ENCODE assay signal across 5 worm cellular contexts in the genomic region with DNA sequence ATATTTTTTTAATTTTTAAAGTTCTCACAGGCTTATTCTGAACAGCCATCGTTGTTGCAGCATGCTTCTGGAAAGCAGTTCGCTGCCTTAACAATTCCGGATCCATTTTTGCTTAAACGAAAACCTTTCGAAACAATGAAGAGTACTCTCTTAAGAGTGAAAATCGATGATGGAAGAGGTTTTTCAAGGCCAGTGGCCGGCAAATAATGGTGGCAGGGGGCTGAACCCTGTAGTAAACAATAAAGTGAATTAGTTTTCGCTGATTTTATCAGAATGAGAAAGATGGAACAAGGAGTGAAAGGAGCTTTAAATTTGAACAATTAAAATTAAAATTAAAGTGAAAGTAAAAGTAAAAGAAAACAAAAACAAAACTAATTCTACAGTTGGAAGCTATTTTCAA.
TF ChIP-seq lines count a peak whose summit lies in the region.

A gene (minus strand): TSS at position 111 of the 400 bp plus-strand sequence.

TF ChIP-seq in whole organism, L1 larva, 84 proteins besides CTCF, POLR2A, EP300 and RAD21 (continued from another document and continues in another):
- TF ChIP-seq snpc-4 (tag; optimal IDR thresholded peaks at IDR 0.05; lab: Kevin White, UChicago) (no peak), nhr-71 (tag; optimal IDR thresholded peaks at IDR 0.05; lab: Kevin White, UChicago) (peak; percentile 25), dpl-1 (GFP tag; optimal IDR thresholded peaks at IDR 0.05; lab: Kevin White, UChicago) (peak in 1 of 3 experiments; percentile 24), nhr-237 (tag; optimal IDR thresholded peaks at IDR 0.05; lab: Kevin White, UChicago) (no peak), lin-35 (GFP tag; optimal IDR thresholded peaks at IDR 0.05; lab: Kevin White, UChicago) (peak; percentile 3 to 28), lin-15B (tag; optimal IDR thresholded peaks at IDR 0.05; lab: Kevin White, UChicago) (no peak), blmp-1 (tag; optimal IDR thresholded peaks at IDR 0.05; lab: Kevin White, UChicago) (peak; percentile 91), ceh-90 (tag; optimal IDR thresholded peaks at IDR 0.05; lab: Kevin White, UChicago) (peak; percentile 22), aly-2 (tag; optimal IDR thresholded peaks at IDR 0.05; lab: Kevin White, UChicago) (no peak), lin-14 (GFP tag; optimal IDR thresholded peaks at IDR 0.05; lab: Kevin White, UChicago) (peak; percentile 46), mep-1 (tag; optimal IDR thresholded peaks at IDR 0.05; lab: Kevin White, UChicago) (peak; percentile 69), fos-1 (tag; optimal IDR thresholded peaks at IDR 0.05; lab: Kevin White, UChicago) (no peak), hlh-4 (tag; optimal IDR thresholded peaks at IDR 0.05; lab: Kevin White, UChicago) (no peak), ets-5 (GFP tag; IDR thresholded peaks at IDR 0.05; lab: Robert Waterston, UW) (no peak), elt-2 (tag; optimal IDR thresholded peaks at IDR 0.05; lab: Kevin White, UChicago) (no peak), fkh-4 (tag; optimal IDR thresholded peaks at IDR 0.05; lab: Kevin White, UChicago; ENCODE audit: borderline replicate concordance) (no peak), F16B12.6 (tag; optimal IDR thresholded peaks at IDR 0.05; lab: Kevin White, UChicago) (no peak), lsy-2 (tag; optimal IDR thresholded peaks at IDR 0.05; lab: Kevin White, UChicago) (peak in 1 of 2 experiments; percentile 46), nhr-90 (tag; optimal IDR thresholded peaks at IDR 0.05; lab: Kevin White, UChicago; ENCODE audit: poor library complexity) (no peak), nhr-84 (tag; optimal IDR thresholded peaks at IDR 0.05; lab: Kevin White, UChicago) (no peak), unc-62 (GFP tag; optimal IDR thresholded peaks at IDR 0.05; lab: Kevin White, UChicago) (no peak), zag-1 (tag; optimal IDR thresholded peaks at IDR 0.05; lab: Kevin White, UChicago) (no peak), hlh-17 (GFP tag; optimal IDR thresholded peaks at IDR 0.05; lab: Kevin White, UChicago; ENCODE audit: borderline replicate concordance) (no peak), irx-1 (tag; optimal IDR thresholded peaks at IDR 0.05; lab: Kevin White, UChicago) (no peak), skn-1 (tag; optimal IDR thresholded peaks at IDR 0.05; lab: Kevin White, UChicago) (peak; percentile 18)

TF ChIP-seq in whole organism, L2 larva, 48 proteins besides CTCF, POLR2A, EP300 and RAD21 (continued from another document):
- TF ChIP-seq mab-5 (tag; optimal IDR thresholded peaks at IDR 0.05; lab: Kevin White, UChicago) (no peak), nhr-77 (tag; optimal IDR thresholded peaks at IDR 0.05; lab: Kevin White, UChicago) (no peak), nhr-237 (tag; optimal IDR thresholded peaks at IDR 0.05; lab: Kevin White, UChicago) (no peak), ceh-82 (tag; optimal IDR thresholded peaks at IDR 0.05; lab: Kevin White, UChicago) (no peak), zag-1 (tag; optimal IDR thresholded peaks at IDR 0.05; lab: Kevin White, UChicago) (no peak), ama-1 (optimal IDR thresholded peaks at IDR 0.05; lab: Kevin White, UChicago) (peak; percentile 11), elt-1 (tag; optimal IDR thresholded peaks at IDR 0.05; lab: Kevin White, UChicago) (no peak), nhr-129 (tag; optimal IDR thresholded peaks at IDR 0.05; lab: Kevin White, UChicago) (peak; percentile 20), blmp-1 (tag; optimal IDR thresholded peaks at IDR 0.05; lab: Kevin White, UChicago; ENCODE audit: insufficient read depth) (no peak), alr-1 (tag; optimal IDR thresholded peaks at IDR 0.05; lab: Kevin White, UChicago) (no peak), Y55F3AM.14 (GFP tag; optimal IDR thresholded peaks at IDR 0.05; lab: Kevin White, UChicago) (no peak), lin-13 (GFP tag; optimal IDR thresholded peaks at IDR 0.05; lab: Kevin White, UChicago) (no peak), crh-2 (tag; optimal IDR thresholded peaks at IDR 0.05; lab: Kevin White, UChicago) (peak; percentile 25), aly-2 (tag; optimal IDR thresholded peaks at IDR 0.05; lab: Kevin White, UChicago) (no peak), sma-9 (GFP tag; optimal IDR thresholded peaks at IDR 0.05; lab: Kevin White, UChicago) (no peak), sma-9 (tag; optimal IDR thresholded peaks at IDR 0.05; lab: Kevin White, UChicago) (no peak), unc-62 (GFP tag; optimal IDR thresholded peaks at IDR 0.05; lab: Kevin White, UChicago) (no peak), sem-4 (tag; optimal IDR thresholded peaks at IDR 0.05; lab: Kevin White, UChicago) (no peak), peb-1 (tag; optimal IDR thresholded peaks at IDR 0.05; lab: Kevin White, UChicago) (no peak), lsy-2 (tag; optimal IDR thresholded peaks at IDR 0.05; lab: Kevin White, UChicago) (peak in 1 of 2 experiments; percentile 39), C34F6.9 (tag; optimal IDR thresholded peaks at IDR 0.05; lab: Kevin White, UChicago) (peak; percentile 66), lin-11 (tag; optimal IDR thresholded peaks at IDR 0.05; lab: Kevin White, UChicago) (no peak)
TF ChIP-seq in whole organism, L2 larva: peak in this region for 7.

TF ChIP-seq in whole organism, L3 larva, 47 proteins besides CTCF, POLR2A, EP300 and RAD21 (continued from another document and continues in another):
- no peak for TF ChIP-seq tbx-2 (tag; optimal IDR thresholded peaks at IDR 0.05; lab: Kevin White, UChicago)
- no peak for TF ChIP-seq R02D3.7 (tag; optimal IDR thresholded peaks at IDR 0.05; lab: Kevin White, UChicago)
- no peak for TF ChIP-seq elt-3 (tag; optimal IDR thresholded peaks at IDR 0.05; lab: Kevin White, UChicago)
- peak; percentile 17 for TF ChIP-seq elt-1 (tag; optimal IDR thresholded peaks at IDR 0.05; lab: Kevin White, UChicago)
- TF ChIP-seq egl-5 (tag; optimal IDR thresholded peaks at IDR 0.05; lab: Kevin White, UChicago): no peak
- no peak for TF ChIP-seq nhr-76 (tag; optimal IDR thresholded peaks at IDR 0.05; lab: Kevin White, UChicago)
- no peak for TF ChIP-seq mdl-1 (tag; optimal IDR thresholded peaks at IDR 0.05; lab: Kevin White, UChicago)
- peak; percentile 31 for TF ChIP-seq lin-15B (tag; optimal IDR thresholded peaks at IDR 0.05; lab: Kevin White, UChicago)
- no peak for TF ChIP-seq ceh-82 (tag; optimal IDR thresholded peaks at IDR 0.05; lab: Kevin White, UChicago)
- TF ChIP-seq nfya-1 (tag; optimal IDR thresholded peaks at IDR 0.05; lab: Kevin White, UChicago; ENCODE audit: insufficient read depth): peak; percentile 44
- no peak for TF ChIP-seq ama-1 (optimal IDR thresholded peaks at IDR 0.05; lab: Kevin White, UChicago)
- TF ChIP-seq zag-1 (tag; optimal IDR thresholded peaks at IDR 0.05; lab: Kevin White, UChicago): no peak
- no peak for TF ChIP-seq nhr-43 (tag; optimal IDR thresholded peaks at IDR 0.05; lab: Kevin White, UChicago; ENCODE audit: poor library complexity, severe bottlenecking)
- no peak for TF ChIP-seq nhr-237 (tag; optimal IDR thresholded peaks at IDR 0.05; lab: Kevin White, UChicago)
- peak; percentile 56 for TF ChIP-seq snpc-4 (tag; optimal IDR thresholded peaks at IDR 0.05; lab: Kevin White, UChicago)
- peak; percentile 55 for TF ChIP-seq lin-39 (tag; optimal IDR thresholded peaks at IDR 0.05; lab: Kevin White, UChicago)
- TF ChIP-seq hmg-11 (tag; optimal IDR thresholded peaks at IDR 0.05; lab: Kevin White, UChicago): peak; percentile 42
- no peak for TF ChIP-seq ceh-9 (tag; optimal IDR thresholded peaks at IDR 0.05; lab: Kevin White, UChicago)
- no peak for TF ChIP-seq fkh-2 (tag; optimal IDR thresholded peaks at IDR 0.05; lab: Kevin White, UChicago)
- TF ChIP-seq unc-39 (tag; optimal IDR thresholded peaks at IDR 0.05; lab: Kevin White, UChicago): no peak
- no peak for TF ChIP-seq ZK546.5 (tag; optimal IDR thresholded peaks at IDR 0.05; lab: Kevin White, UChicago)
- TF ChIP-seq fos-1 (tag; optimal IDR thresholded peaks at IDR 0.05; lab: Kevin White, UChicago): no peak
- no peak for TF ChIP-seq lsy-12 (tag; optimal IDR thresholded peaks at IDR 0.05; lab: Kevin White, UChicago)
- TF ChIP-seq nhr-23 (tag; optimal IDR thresholded peaks at IDR 0.05; lab: Kevin White, UChicago): no peak
- no peak for TF ChIP-seq nhr-12 (tag; optimal IDR thresholded peaks at IDR 0.05; lab: Kevin White, UChicago)
- TF ChIP-seq elt-2 (tag; optimal IDR thresholded peaks at IDR 0.05; lab: Kevin White, UChicago): no peak
- no peak for TF ChIP-seq eor-1 (tag; optimal IDR thresholded peaks at IDR 0.05; lab: Kevin White, UChicago)
- no peak for TF ChIP-seq nhr-28 (tag; optimal IDR thresholded peaks at IDR 0.05; lab: Kevin White, UChicago)
- no peak for TF ChIP-seq nhr-11 (tag; optimal IDR thresholded peaks at IDR 0.05; lab: Kevin White, UChicago)
- no peak for TF ChIP-seq daf-12 (tag; optimal IDR thresholded peaks at IDR 0.05; lab: Kevin White, UChicago)

TF ChIP-seq in whole organism, L4 larva, 104 proteins besides CTCF, POLR2A, EP300 and RAD21 (continued from another document):
- TF ChIP-seq unc-39 (tag; optimal IDR thresholded peaks at IDR 0.05; lab: Kevin White, UChicago) (no peak), dpl-1 (GFP tag; optimal IDR thresholded peaks at IDR 0.05; lab: Kevin White, UChicago) (peak; percentile 34), lin-15B (tag; optimal IDR thresholded peaks at IDR 0.05; lab: Kevin White, UChicago) (no peak), ceh-32 (tag; optimal IDR thresholded peaks at IDR 0.05; lab: Kevin White, UChicago; ENCODE audit: poor library complexity) (no peak), ZK546.5 (tag; optimal IDR thresholded peaks at IDR 0.05; lab: Kevin White, UChicago) (no peak), lin-13 (GFP tag; optimal IDR thresholded peaks at IDR 0.05; lab: Kevin White, UChicago) (peak; percentile 51), T26A8.4 (GFP tag; IDR thresholded peaks at IDR 0.05; lab: Robert Waterston, UW) (no peak), zag-1 (tag; optimal IDR thresholded peaks at IDR 0.05; lab: Kevin White, UChicago) (no peak), lsy-2 (tag; optimal IDR thresholded peaks at IDR 0.05; lab: Kevin White, UChicago) (peak in 1 of 2 experiments; percentile 61), nhr-6 (tag; optimal IDR thresholded peaks at IDR 0.05; lab: Kevin White, UChicago) (peak; percentile 3), nhr-10 (tag; optimal IDR thresholded peaks at IDR 0.05; lab: Kevin White, UChicago) (no peak), ama-1 (optimal IDR thresholded peaks at IDR 0.05; lab: Kevin White, UChicago) (peak; percentile 32), fkh-10 (GFP tag; optimal IDR thresholded peaks at IDR 0.05; lab: Kevin White, UChicago) (no peak), sdz-12 (GFP tag; optimal IDR thresholded peaks at IDR 0.05; lab: Kevin White, UChicago) (no peak), mep-1 (tag; optimal IDR thresholded peaks at IDR 0.05; lab: Kevin White, UChicago) (peak; percentile 20), daf-16 (GFP tag; optimal IDR thresholded peaks at IDR 0.05; lab: Kevin White, UChicago) (no peak), daf-16 (tag; optimal IDR thresholded peaks at IDR 0.05; lab: Kevin White, UChicago) (peak; percentile 68)

TF ChIP-seq in whole organism, late embryonic, 69 proteins besides CTCF, POLR2A, EP300 and RAD21 (continued from another document):
- TF ChIP-seq ceh-48 (tag; optimal IDR thresholded peaks at IDR 0.05; lab: Kevin White, UChicago) (peak; percentile 53), mec-3 (tag; optimal IDR thresholded peaks at IDR 0.05; lab: Kevin White, UChicago; ENCODE audit: borderline replicate concordance) (no peak), ceh-31 (tag; optimal IDR thresholded peaks at IDR 0.05; lab: Kevin White, UChicago) (peak; percentile 55), npax-4 (tag; optimal IDR thresholded peaks at IDR 0.05; lab: Kevin White, UChicago) (no peak), C38D4.7 (GFP tag; optimal IDR thresholded peaks at IDR 0.05; lab: Kevin White, UChicago) (no peak), nfya-1 (tag; optimal IDR thresholded peaks at IDR 0.05; lab: Kevin White, UChicago) (peak; percentile 3), dve-1 (tag; optimal IDR thresholded peaks at IDR 0.05; lab: Kevin White, UChicago) (no peak), unc-86 (tag; optimal IDR thresholded peaks at IDR 0.05; lab: Kevin White, UChicago) (no peak), ahr-1 (tag; optimal IDR thresholded peaks at IDR 0.05; lab: Kevin White, UChicago) (no peak), tbx-2 (tag; optimal IDR thresholded peaks at IDR 0.05; lab: Kevin White, UChicago) (peak; percentile 25), ceh-6 (GFP tag; optimal IDR thresholded peaks at IDR 0.05; lab: Kevin White, UChicago) (no peak)
TF ChIP-seq in whole organism, late embryonic: peak in this region for 5.
